Fruit fly (Drosophila melanogaster) whole organism, wandering third instar larva: ENCODE results near the gene CG43169.

Experiments
- Dfd ChIP-seq: fragments of >200 bp; optimal IDR thresholded peaks from 2 replicates; lab custom pipeline; 2017; ENCODE audit warnings: missing biosample characterization, missing genetic modification characterization
- Hr78 ChIP-seq: fragments of >200 bp; optimal IDR thresholded peaks from 2 replicates; lab custom pipeline; 2017; ENCODE audit warnings: missing biosample characterization, missing genetic modification characterization
- Myc ChIP-seq: fragments of >200 bp; optimal IDR thresholded peaks from 2 replicates; lab custom pipeline; 2017
- Sp1 ChIP-seq: fragments of 200-800 bp; sonication (Bioruptor generic); optimal IDR thresholded peaks from 3 replicates; lab custom pipeline; 2019; ENCODE audit warnings: missing biosample characterization, mild to moderate bottlenecking, missing genetic modification characterization, moderate library complexity
- dmrt93B ChIP-seq: fragments of 200-800 bp; sonication (Bioruptor generic); optimal IDR thresholded peaks from 2 replicates; lab custom pipeline; 2018; ENCODE audit warnings: missing biosample characterization, mild to moderate bottlenecking, missing genetic modification characterization
- ey ChIP-seq: fragments of 200-800 bp; sonication (Bioruptor generic); optimal IDR thresholded peaks from 2 replicates; lab custom pipeline; 2016; ENCODE audit warnings: missing biosample characterization, missing genetic modification characterization
- h ChIP-seq: fragments of 200-800 bp; sonication (Bioruptor generic); optimal IDR thresholded peaks from 3 replicates; lab custom pipeline; 2016; ENCODE audit warnings: missing biosample characterization, mild to moderate bottlenecking, missing genetic modification characterization
- psq ChIP-seq: fragments of 200-800 bp; sonication (Bioruptor generic); optimal IDR thresholded peaks from 3 replicates; lab custom pipeline; 2017; ENCODE audit warnings: missing biosample characterization, mild to moderate bottlenecking, missing genetic modification characterization, moderate library complexity
- tai ChIP-seq: sonication (Bioruptor generic); optimal IDR thresholded peaks from 2 replicates; lab custom pipeline; 2016; ENCODE audit warnings: missing biosample characterization, missing genetic modification characterization
- usp ChIP-seq: fragments of >200 bp; optimal IDR thresholded peaks from 2 replicates; lab custom pipeline; 2017; ENCODE audit warnings: missing biosample characterization, missing genetic modification characterization
- woc ChIP-seq: sonication (Bioruptor generic); optimal IDR thresholded peaks from 2 replicates; lab custom pipeline; 2016; ENCODE audit warnings: missing biosample characterization, mild to moderate bottlenecking, missing genetic modification characterization

DNA sequence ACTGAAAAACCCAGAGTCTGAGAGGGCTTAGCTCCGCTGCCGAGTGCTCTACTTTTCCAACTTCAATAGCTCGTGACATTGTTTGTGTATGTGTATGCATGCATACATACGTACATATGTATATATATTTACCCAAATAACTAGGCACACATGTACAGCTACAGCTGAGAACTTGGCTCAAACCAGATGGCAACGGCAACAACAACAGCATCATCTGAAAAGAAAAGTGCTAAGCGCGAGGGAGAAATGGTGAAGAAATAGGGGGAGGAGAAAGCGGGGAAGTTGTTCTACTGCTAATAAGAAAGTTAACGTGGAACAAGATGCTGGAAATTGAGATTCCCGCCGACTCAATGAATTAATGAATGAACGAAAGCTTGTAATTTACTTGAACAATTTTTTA is 36.6 kb upstream of the CG43169 start:
- TF ChIP-seq Hr78 (no peak), Myc (no peak), usp (GFP tag; lab: Kevin White, UChicago) (no peak), ey (GFP tag; lab: Kevin White, UChicago) (no peak), Sp1 (GFP tag; lab: Kevin White, UChicago) (no peak), psq (GFP tag; lab: Kevin White, UChicago) (no peak), tai (GFP tag; lab: Kevin White, UChicago) (no peak), dmrt93B (GFP tag; lab: Kevin White, UChicago) (no peak), woc (GFP tag; lab: Kevin White, UChicago) (no peak), Dfd (GFP tag; lab: Kevin White, UChicago) (no peak), h (GFP tag; lab: Kevin White, UChicago) (no peak)
